Fruit fly (Drosophila melanogaster) whole organism, prepupa: Measurements from ENCODE around the gene BOD1.
A peak's percentile ranks its signal among the peaks of the same experiment; 100 is the strongest.

Experiments used
- Blimp-1 ChIP-seq: fragments of 200-800 bp; sonication (Bioruptor generic); optimal IDR thresholded peaks from 3 replicates; lab custom pipeline; 2017; ENCODE audit warnings: missing biosample characterization, missing genetic modification characterization, mild to moderate bottlenecking, moderate library complexity, missing genetic modification reagents
- CG10669 ChIP-seq: fragments of 200-800 bp; sonication (Bioruptor generic); optimal IDR thresholded peaks from 3 replicates; lab custom pipeline; 2018; ENCODE audit warnings: missing biosample characterization, mild to moderate bottlenecking, missing genetic modification characterization, moderate library complexity
- CG11294 ChIP-seq: fragments of 200-800 bp; sonication (Bioruptor generic); IDR thresholded peaks from 2 replicates; pipeline ENCODE4 v1.3.6; 2022; ENCODE audit warnings: missing biosample characterization, missing genetic modification characterization
- CG11762 ChIP-seq: fragments of 200-800 bp; sonication (Bioruptor generic); optimal IDR thresholded peaks from 3 replicates; lab custom pipeline; 2016; ENCODE audit warnings: missing biosample characterization, missing genetic modification characterization; ENCODE audit not compliant: insufficient read depth
- CG11902 ChIP-seq: fragments of 200-800 bp; sonication (Bioruptor generic); optimal IDR thresholded peaks from 3 replicates; lab custom pipeline; 2016; ENCODE audit warnings: missing biosample characterization, missing genetic modification characterization
- CG15336 ChIP-seq: fragments of 200-800 bp; sonication (Bioruptor generic); IDR thresholded peaks from 2 replicates; pipeline ENCODE4 v1.3.6; 2022; ENCODE audit warnings: missing biosample characterization, missing genetic modification characterization
- CG16779 ChIP-seq: fragments of 200-800 bp; sonication (Bioruptor generic); optimal IDR thresholded peaks from 3 replicates; lab custom pipeline; 2017; ENCODE audit warnings: missing biosample characterization, mild to moderate bottlenecking, missing genetic modification characterization
- CG3032 ChIP-seq: fragments of 200-800 bp; optimal IDR thresholded peaks from 2 replicates; lab custom pipeline; 2019; ENCODE audit warnings: missing biosample characterization, mild to moderate bottlenecking, missing genetic modification characterization, moderate library complexity
- CG31627 ChIP-seq: fragments of 200-800 bp; sonication (Bioruptor generic); optimal IDR thresholded peaks from 3 replicates; lab custom pipeline; 2016; ENCODE audit warnings: missing biosample characterization, missing genetic modification characterization
- CG32006 ChIP-seq: fragments of 200-800 bp; sonication (Bioruptor generic); optimal IDR thresholded peaks from 3 replicates; lab custom pipeline; 2017; ENCODE audit warnings: missing biosample characterization, mild to moderate bottlenecking, missing genetic modification characterization
- CG34406 ChIP-seq: fragments of 200-800 bp; sonication (Bioruptor generic); optimal IDR thresholded peaks from 3 replicates; lab custom pipeline; 2016; ENCODE audit warnings: missing biosample characterization, missing genetic modification characterization
- CG3919 ChIP-seq: fragments of 200-800 bp; sonication (Bioruptor generic); optimal IDR thresholded peaks from 3 replicates; lab custom pipeline; 2016; ENCODE audit warnings: missing biosample characterization, missing genetic modification characterization
- CG4318 ChIP-seq: fragments of 200-800 bp; sonication (Bioruptor generic); optimal IDR thresholded peaks from 3 replicates; lab custom pipeline; 2017; ENCODE audit warnings: missing biosample characterization, mild to moderate bottlenecking, missing genetic modification characterization
- CG6163 ChIP-seq: fragments of 200-800 bp; sonication (Bioruptor generic); IDR thresholded peaks from 3 replicates; pipeline ENCODE4 v1.3.6; 2022; ENCODE audit warnings: missing biosample characterization, missing genetic modification characterization
- CG6276 ChIP-seq: fragments of 200-800 bp; sonication (Bioruptor generic); optimal IDR thresholded peaks from 2 replicates; lab custom pipeline; 2017; ENCODE audit warnings: missing biosample characterization, mild to moderate bottlenecking, missing genetic modification characterization
- CG6854 ChIP-seq: fragments of 200-800 bp; sonication (Bioruptor generic); optimal IDR thresholded peaks from 2 replicates; lab custom pipeline; 2017; ENCODE audit warnings: missing biosample characterization, mild to moderate bottlenecking, missing genetic modification characterization
- CG7368 ChIP-seq: fragments of 200-800 bp; sonication (Bioruptor generic); optimal IDR thresholded peaks from 3 replicates; lab custom pipeline; 2016; ENCODE audit warnings: missing biosample characterization, missing genetic modification characterization
- CG8119 ChIP-seq: fragments of 200-800 bp; sonication (Bioruptor generic); IDR thresholded peaks from 3 replicates; pipeline ENCODE4 v1.3.6; 2022; ENCODE audit warnings: missing biosample characterization, missing genetic modification characterization
- CG8319 ChIP-seq: fragments of 200-800 bp; sonication (Bioruptor generic); optimal IDR thresholded peaks from 3 replicates; lab custom pipeline; 2016; ENCODE audit warnings: missing biosample characterization, missing genetic modification characterization
- CG8632 ChIP-seq: fragments of 200-800 bp; sonication (Bioruptor generic); optimal IDR thresholded peaks from 3 replicates; lab custom pipeline; 2016; ENCODE audit warnings: missing biosample characterization, missing genetic modification characterization
- CG9139 ChIP-seq: fragments of 200-800 bp; sonication (Bioruptor generic); optimal IDR thresholded peaks from 3 replicates; lab custom pipeline; 2017; ENCODE audit warnings: missing biosample characterization, mild to moderate bottlenecking, missing genetic modification characterization
- Eip75B ChIP-seq: fragments of 200-800 bp; sonication (Bioruptor generic); optimal IDR thresholded peaks from 3 replicates; lab custom pipeline; 2016; ENCODE audit warnings: missing biosample characterization, missing genetic modification characterization
- Eip78C ChIP-seq: fragments of 200-800 bp; sonication (Bioruptor generic); peaks from one replicate; lab custom pipeline; 2016; ENCODE audit warnings: missing biosample characterization, missing genetic modification characterization
- Eip93F ChIP-seq: fragments of 200-800 bp; sonication (Bioruptor generic); optimal IDR thresholded peaks from 2 replicates; lab custom pipeline; 2016; ENCODE audit warnings: missing biosample characterization, mild to moderate bottlenecking, missing genetic modification characterization
- Ets21C ChIP-seq: fragments of 200-800 bp; sonication (Bioruptor generic); optimal IDR thresholded peaks from 3 replicates; lab custom pipeline; 2016; ENCODE audit warnings: missing biosample characterization, missing genetic modification characterization
- Ets96B ChIP-seq: fragments of 200-800 bp; optimal IDR thresholded peaks from 2 replicates; lab custom pipeline; 2019; ENCODE audit warnings: missing biosample characterization, mild to moderate bottlenecking, missing genetic modification characterization, moderate library complexity
- Hr38 ChIP-seq: sonication (Bioruptor generic); optimal IDR thresholded peaks from 2 replicates; lab custom pipeline; 2016; ENCODE audit warnings: missing biosample characterization, missing genetic modification characterization
- Hr39 ChIP-seq: fragments of 200-800 bp; sonication (Bioruptor generic); optimal IDR thresholded peaks from 2 replicates; lab custom pipeline; 2016; ENCODE audit warnings: missing biosample characterization, missing genetic modification characterization
- Hr4 ChIP-seq: fragments of 200-800 bp; sonication (Bioruptor generic); optimal IDR thresholded peaks from 3 replicates; lab custom pipeline; 2016; ENCODE audit warnings: missing biosample characterization, missing genetic modification characterization
- Met ChIP-seq: fragments of 200-800 bp; sonication (Bioruptor generic); optimal IDR thresholded peaks from 3 replicates; lab custom pipeline; 2016; ENCODE audit warnings: missing biosample characterization, missing genetic modification characterization
- OdsH ChIP-seq: fragments of 200-800 bp; sonication (Bioruptor generic); optimal IDR thresholded peaks from 3 replicates; lab custom pipeline; 2016; ENCODE audit warnings: missing biosample characterization, missing genetic modification characterization
- Smox ChIP-seq: fragments of 200-800 bp; sonication (Bioruptor generic); optimal IDR thresholded peaks from 3 replicates; lab custom pipeline; 2016; ENCODE audit warnings: missing biosample characterization, missing genetic modification characterization
- Sox14 ChIP-seq: fragments of 200-800 bp; sonication (Bioruptor generic); optimal IDR thresholded peaks from 3 replicates; lab custom pipeline; 2016; ENCODE audit warnings: missing biosample characterization, missing genetic modification characterization
- Sox15 ChIP-seq: fragments of 200-800 bp; sonication (Bioruptor generic); optimal IDR thresholded peaks from 3 replicates; lab custom pipeline; 2016; ENCODE audit warnings: missing biosample characterization, missing genetic modification characterization
- achi ChIP-seq: fragments of 200-800 bp; sonication (Bioruptor generic); optimal IDR thresholded peaks from 3 replicates; lab custom pipeline; 2016; ENCODE audit warnings: missing biosample characterization, missing genetic modification characterization
- acj6 ChIP-seq: fragments of 200-800 bp; sonication (Bioruptor generic); optimal IDR thresholded peaks from 3 replicates; lab custom pipeline; 2016; ENCODE audit warnings: missing biosample characterization, missing genetic modification characterization
- dac ChIP-seq: fragments of 200-800 bp; sonication (Bioruptor generic); optimal IDR thresholded peaks from 2 replicates; lab custom pipeline; 2017; ENCODE audit warnings: missing biosample characterization, mild to moderate bottlenecking, missing genetic modification characterization
- dsx ChIP-seq: fragments of 200-800 bp; optimal IDR thresholded peaks from 3 replicates; lab custom pipeline; 2019; ENCODE audit warnings: missing biosample characterization, mild to moderate bottlenecking, missing genetic modification characterization, moderate library complexity; ENCODE audit not compliant: poor library complexity, severe bottlenecking
- eg ChIP-seq: fragments of 200-800 bp; sonication (Bioruptor generic); IDR thresholded peaks from 3 replicates; pipeline ENCODE4 v1.3.6; 2022; ENCODE audit warnings: missing biosample characterization, missing genetic modification characterization
- esn ChIP-seq: fragments of 200-800 bp; sonication (Bioruptor generic); optimal IDR thresholded peaks from 2 replicates; lab custom pipeline; 2016; ENCODE audit warnings: missing biosample characterization, mild to moderate bottlenecking, missing genetic modification characterization, moderate library complexity
- fd59A ChIP-seq: fragments of 200-800 bp; sonication (Bioruptor generic); optimal IDR thresholded peaks from 2 replicates; lab custom pipeline; 2017; ENCODE audit warnings: missing biosample characterization, mild to moderate bottlenecking, missing genetic modification characterization, missing genetic modification reagents
- fd85E ChIP-seq: fragments of 200-800 bp; sonication (Bioruptor generic); optimal IDR thresholded peaks from 3 replicates; lab custom pipeline; 2016; ENCODE audit warnings: missing biosample characterization, missing genetic modification characterization
- fkh ChIP-seq: fragments of 200-800 bp; sonication (Bioruptor generic); optimal IDR thresholded peaks from 3 replicates; lab custom pipeline; 2017; ENCODE audit warnings: missing biosample characterization, mild to moderate bottlenecking, missing genetic modification characterization, moderate library complexity
- lz ChIP-seq: fragments of 200-800 bp; sonication (Bioruptor generic); optimal IDR thresholded peaks from 3 replicates; lab custom pipeline; 2016; ENCODE audit warnings: missing biosample characterization, missing genetic modification characterization
- net ChIP-seq: fragments of 200-800 bp; sonication (Bioruptor generic); optimal IDR thresholded peaks from 3 replicates; lab custom pipeline; 2016; ENCODE audit warnings: missing biosample characterization, missing genetic modification characterization
- pdm3 ChIP-seq: fragments of 200-800 bp; sonication (Bioruptor generic); optimal IDR thresholded peaks from 3 replicates; lab custom pipeline; 2016; ENCODE audit warnings: missing biosample characterization, missing genetic modification characterization
- salr ChIP-seq, 2 experiments: fragments of 200-800 bp; sonication (Bioruptor generic); optimal IDR thresholded peaks; 3 replicates each; lab custom pipeline; 2016 to 2018; ENCODE audit warnings: missing biosample characterization in 2 of 2, missing genetic modification characterization in 2 of 2, mild to moderate bottlenecking in 1 of 2
- spab ChIP-seq: fragments of 200-800 bp; sonication (Bioruptor generic); optimal IDR thresholded peaks from 2 replicates; lab custom pipeline; 2017; ENCODE audit warnings: missing biosample characterization, mild to moderate bottlenecking, missing genetic modification characterization, missing genetic modification reagents
- ss ChIP-seq, 2 experiments: fragments of 200-800 bp; sonication (Bioruptor generic); optimal IDR thresholded peaks; 2 replicates in 1 of 2; 3 replicates in 1 of 2; lab custom pipeline; 2017 to 2018; ENCODE audit warnings: mild to moderate bottlenecking in 2 of 2, missing biosample characterization in 2 of 2, missing genetic modification characterization in 2 of 2, moderate library complexity in 1 of 2
- svp ChIP-seq: fragments of 200-800 bp; sonication (Bioruptor generic); peaks from one replicate; lab custom pipeline; 2016; ENCODE audit warnings: missing biosample characterization, missing genetic modification characterization
- topi ChIP-seq: fragments of 200-800 bp; sonication (Bioruptor generic); optimal IDR thresholded peaks from 3 replicates; lab custom pipeline; 2016; ENCODE audit warnings: missing biosample characterization, missing genetic modification characterization
- vri ChIP-seq: fragments of 200-800 bp; sonication (Bioruptor generic); optimal IDR thresholded peaks from 3 replicates; lab custom pipeline; 2016; ENCODE audit warnings: missing biosample characterization, mild to moderate bottlenecking, missing genetic modification characterization

BOD1 gene

dm6 chr3R:27922673-27923175 lies 15.3 kb upstream of the BOD1 start, which contains the start of gene RpL4:
Gene RpL4 (plus strand): TSS chr3R:27922821.
- peak; percentile 78 for TF ChIP-seq CG34406 (GFP tag; lab: Kevin White, UChicago)
- peak; percentile 31 for TF ChIP-seq CG3032 (tag; lab: Kevin White, UChicago)
- TF ChIP-seq svp (GFP tag; lab: Kevin White, UChicago), result peak; percentile 76
- TF ChIP-seq Sox14, result peak; percentile 76
- TF ChIP-seq CG8319, result peak; percentile 50
- peak; percentile 72 for TF ChIP-seq CG31627 (GFP tag; lab: Kevin White, UChicago)
- TF ChIP-seq CG15336, result no peak
- TF ChIP-seq pdm3 (GFP tag; lab: Kevin White, UChicago), result peak; percentile 74
- TF ChIP-seq CG16779 (tag; lab: Kevin White, UChicago), result peak; percentile 50
- no peak for TF ChIP-seq CG8119 (GFP tag; lab: Robert Waterston, UW)
- peak; percentile 89 for TF ChIP-seq CG6854 (GFP tag; lab: Kevin White, UChicago)
- TF ChIP-seq CG6276 (GFP tag; lab: Kevin White, UChicago), result peak; percentile 13
- TF ChIP-seq CG11902 (GFP tag; lab: Kevin White, UChicago), result no peak
- peak; percentile 71 for TF ChIP-seq Eip75B (GFP tag; lab: Kevin White, UChicago)
- TF ChIP-seq topi (GFP tag; lab: Kevin White, UChicago), result peak; percentile 77
- TF ChIP-seq Hr4 (GFP tag; lab: Kevin White, UChicago), result peak; percentile 19
- TF ChIP-seq CG4318 (GFP tag; lab: Kevin White, UChicago), result no peak
- TF ChIP-seq achi (GFP tag; lab: Kevin White, UChicago), result peak; percentile 99
- TF ChIP-seq Ets96B (tag; lab: Kevin White, UChicago), result no peak
- peak; percentile 67 for TF ChIP-seq CG7368 (GFP tag; lab: Kevin White, UChicago)
- TF ChIP-seq acj6, result peak; percentile 77
- TF ChIP-seq Blimp-1, result peak; percentile 52
- TF ChIP-seq OdsH, result peak; percentile 81
- peak; percentile 95 for TF ChIP-seq Eip78C (GFP tag; lab: Kevin White, UChicago)
- TF ChIP-seq salr (GFP tag; optimal IDR thresholded peaks at IDR 0.05; lab: Kevin White, UChicago), result peak; percentile 56 to 82
- peak; percentile 77 for TF ChIP-seq CG8632 (GFP tag; lab: Kevin White, UChicago)
- TF ChIP-seq Eip93F (GFP tag; lab: Kevin White, UChicago), result no peak
- TF ChIP-seq Ets21C (GFP tag; lab: Kevin White, UChicago), result peak; percentile 17
- TF ChIP-seq CG9139 (GFP tag; lab: Kevin White, UChicago), result peak; percentile 76
- no peak for TF ChIP-seq CG11294 (GFP tag; lab: Robert Waterston, UW)
- TF ChIP-seq Hr38 (GFP tag; lab: Kevin White, UChicago), result no peak
- peak; percentile 53 for TF ChIP-seq fd85E (GFP tag; lab: Kevin White, UChicago)
- peak; percentile 74 for TF ChIP-seq Smox (GFP tag; lab: Kevin White, UChicago)
- peak; percentile 87 for TF ChIP-seq CG3919 (GFP tag; lab: Kevin White, UChicago)
- peak; percentile 80 for TF ChIP-seq lz
- TF ChIP-seq spab (GFP tag; lab: Kevin White, UChicago), result peak; percentile 40
- peak; percentile 67 for TF ChIP-seq Hr39 (GFP tag; lab: Kevin White, UChicago)
- TF ChIP-seq CG32006 (GFP tag; lab: Kevin White, UChicago), result peak; percentile 52
- TF ChIP-seq Met (GFP tag; lab: Kevin White, UChicago), result peak; percentile 85
- TF ChIP-seq esn (GFP tag; lab: Kevin White, UChicago), result peak; percentile 85
- TF ChIP-seq fkh (GFP tag; lab: Kevin White, UChicago), result peak; percentile 72
- peak; percentile 37 for TF ChIP-seq dsx (GFP tag; lab: Kevin White, UChicago)
- TF ChIP-seq eg (GFP tag; lab: Robert Waterston, UW), result peak; percentile 82
- TF ChIP-seq fd59A (GFP tag; lab: Kevin White, UChicago), result peak; percentile 59
- TF ChIP-seq vri (GFP tag; lab: Kevin White, UChicago), result peak; percentile 79
- TF ChIP-seq ss (GFP tag; optimal IDR thresholded peaks at IDR 0.05; lab: Kevin White, UChicago), result peak; percentile 58 to 87
- peak; percentile 36 for TF ChIP-seq CG11762 (GFP tag; lab: Kevin White, UChicago)
- peak; percentile 10 for TF ChIP-seq Sox15 (GFP tag; lab: Kevin White, UChicago)
- peak; percentile 89 for TF ChIP-seq CG6163
- TF ChIP-seq net (GFP tag; lab: Kevin White, UChicago), result peak; percentile 87
- peak; percentile 40 for TF ChIP-seq dac (GFP tag; lab: Kevin White, UChicago)
- TF ChIP-seq CG10669 (GFP tag; lab: Kevin White, UChicago), result peak; percentile 51
